Worm (Caenorhabditis elegans) whole organism, L1 larva: ENCODE measurements around the gene F41C6.6.

Experiments
- C04F5.9 ChIP-seq: sonication (generic microtip); optimal IDR thresholded peaks from 2 replicates; lab custom pipeline; 2016; ENCODE audit warnings: missing genetic modification characterization, missing compliant biosample characterization
- Y116A8C.19 ChIP-seq: sonication (generic microtip); optimal IDR thresholded peaks from 2 replicates; lab custom pipeline; 2016; ENCODE audit warnings: missing compliant biosample characterization, missing genetic modification characterization, borderline replicate concordance
- efl-1 ChIP-seq, 4 experiments: fragments of 150-350 bp; optimal IDR thresholded peaks in 3 of 4; peaks in 1 of 4; 1 replicate in 1 of 4; 2 replicates in 3 of 4; lab custom pipeline; 2014; ENCODE audit warnings: missing biosample characterization in 2 of 4, missing genetic modification characterization in 2 of 4, missing genetic modification reagents in 2 of 4
- fkh-10 ChIP-seq: sonication (generic microtip); optimal IDR thresholded peaks from 2 replicates; lab custom pipeline; 2017; ENCODE audit warnings: missing biosample characterization, missing genetic modification reagents, missing genetic modification characterization
- pqm-1 ChIP-seq: sonication (generic microtip); optimal IDR thresholded peaks from 3 replicates; lab custom pipeline; 2017; ENCODE audit warnings: missing biosample characterization, missing genetic modification characterization
- snpc-4 ChIP-seq: fragments of 150-350 bp; optimal IDR thresholded peaks from 2 replicates; lab custom pipeline; 2014; ENCODE audit warnings: missing biosample characterization, missing genetic modification characterization

ce11 chrX:6856793-6857192, 24.9 kb downstream of the F41C6.6 start:
- TF ChIP-seq Y116A8C.19 (tag; lab: Kevin White, UChicago) (no peak), fkh-10 (GFP tag; lab: Kevin White, UChicago) (peak; percentile 45), pqm-1 (tag; lab: Kevin White, UChicago) (no peak), C04F5.9 (tag; lab: Kevin White, UChicago) (no peak), snpc-4 (tag; lab: Kevin White, UChicago) (no peak), efl-1 (optimal IDR thresholded peaks at IDR 0.05; lab: Kevin White, UChicago) (no peak), efl-1 (GFP tag; optimal IDR thresholded peaks at IDR 0.05 in 1 of 2; lab: Kevin White, UChicago) (no peak)
